Fruit fly (Drosophila melanogaster) whole organism, embryonic: ENCODE measurements around the gene GstO2.

ENCODE experiments used
- Asciz ChIP-seq: fragments of 200-800 bp; sonication (Bioruptor generic); optimal IDR thresholded peaks from 2 replicates; lab custom pipeline; 2017; ENCODE audit warnings: missing biosample characterization, mild to moderate bottlenecking, missing genetic modification characterization, missing genetic modification reagents
- CG10147 ChIP-seq: fragments of 200-800 bp; sonication (Bioruptor generic); optimal IDR thresholded peaks from 2 replicates; lab custom pipeline; 2019; ENCODE audit warnings: missing biosample characterization, mild to moderate bottlenecking, missing genetic modification characterization, moderate library complexity
- CG11456 ChIP-seq: fragments of 200-800 bp; sonication (Bioruptor generic); IDR thresholded peaks from 3 replicates; pipeline ENCODE4 v1.3.6; 2022; ENCODE audit warnings: missing biosample characterization, missing genetic modification characterization
- CG12155 ChIP-seq: fragments of 200-800 bp; sonication (Bioruptor generic); optimal IDR thresholded peaks from 3 replicates; lab custom pipeline; 2016; ENCODE audit warnings: missing biosample characterization, missing genetic modification characterization
- CG12942 ChIP-seq: fragments of 200-800 bp; sonication (Bioruptor generic); optimal IDR thresholded peaks from 3 replicates; lab custom pipeline; 2016; ENCODE audit warnings: missing biosample characterization, missing genetic modification characterization
- CG15073 ChIP-seq: fragments of 200-800 bp; sonication (Bioruptor generic); optimal IDR thresholded peaks from 2 replicates; lab custom pipeline; 2016; ENCODE audit warnings: missing biosample characterization, missing genetic modification characterization
- CG16863 ChIP-seq: fragments of 200-800 bp; sonication (Bioruptor generic); optimal IDR thresholded peaks from 3 replicates; lab custom pipeline; 2016; ENCODE audit warnings: missing biosample characterization, missing genetic modification characterization
- CG17361 ChIP-seq: fragments of 200-800 bp; sonication (Bioruptor generic); IDR thresholded peaks from 3 replicates; pipeline ENCODE4 v1.3.6; 2022; ENCODE audit warnings: missing biosample characterization, missing genetic modification characterization
- CG2120 ChIP-seq: fragments of 200-800 bp; sonication (Bioruptor generic); optimal IDR thresholded peaks from 3 replicates; lab custom pipeline; 2016; ENCODE audit warnings: missing biosample characterization, missing genetic modification characterization
- CG2202 ChIP-seq: fragments of 200-800 bp; sonication (Bioruptor generic); optimal IDR thresholded peaks from 2 replicates; lab custom pipeline; 2018; ENCODE audit warnings: missing biosample characterization, mild to moderate bottlenecking, missing genetic modification characterization
- CG30403 ChIP-seq: fragments of 200-800 bp; sonication (Bioruptor generic); optimal IDR thresholded peaks from 3 replicates; lab custom pipeline; 2016; ENCODE audit warnings: missing biosample characterization, missing genetic modification characterization
- CG31365 ChIP-seq: fragments of 200-800 bp; sonication (Bioruptor generic); optimal IDR thresholded peaks from 2 replicates; lab custom pipeline; 2018; ENCODE audit warnings: missing biosample characterization, mild to moderate bottlenecking, missing genetic modification characterization
- CG3407 ChIP-seq: fragments of 200-800 bp; sonication (Bioruptor generic); optimal IDR thresholded peaks from 2 replicates; lab custom pipeline; 2018; ENCODE audit warnings: missing biosample characterization, mild to moderate bottlenecking, missing genetic modification characterization
- CG7928 ChIP-seq: fragments of 200-800 bp; sonication (Bioruptor generic); optimal IDR thresholded peaks from 2 replicates; lab custom pipeline; 2017; ENCODE audit warnings: missing biosample characterization, mild to moderate bottlenecking, missing genetic modification characterization
- CG7987 ChIP-seq: fragments of 200-800 bp; sonication (Bioruptor generic); optimal IDR thresholded peaks from 2 replicates; lab custom pipeline; 2018; ENCODE audit warnings: missing biosample characterization, mild to moderate bottlenecking, missing genetic modification characterization, moderate library complexity
- CG9727 ChIP-seq: fragments of 200-800 bp; sonication (Bioruptor generic); optimal IDR thresholded peaks from 3 replicates; lab custom pipeline; 2017; ENCODE audit warnings: missing biosample characterization, mild to moderate bottlenecking, missing genetic modification characterization
- CG9876 ChIP-seq: fragments of 200-800 bp; sonication (Bioruptor generic); optimal IDR thresholded peaks from 2 replicates; lab custom pipeline; 2016; ENCODE audit warnings: missing biosample characterization, missing genetic modification characterization
- CHES-1-like ChIP-seq: fragments of 200-800 bp; sonication (Bioruptor generic); optimal IDR thresholded peaks from 2 replicates; lab custom pipeline; 2016; ENCODE audit warnings: missing biosample characterization, missing genetic modification characterization
- CoRest ChIP-seq: fragments of 200-800 bp; sonication (Bioruptor generic); optimal IDR thresholded peaks from 3 replicates; lab custom pipeline; 2018; ENCODE audit warnings: missing biosample characterization, mild to moderate bottlenecking, missing genetic modification characterization, moderate library complexity
- Elba2 ChIP-seq: fragments of 200-800 bp; sonication (Bioruptor generic); optimal IDR thresholded peaks from 3 replicates; lab custom pipeline; 2016; ENCODE audit warnings: missing biosample characterization, missing genetic modification characterization
- HLHmδ ChIP-seq: fragments of 200-800 bp; sonication (Bioruptor generic); optimal IDR thresholded peaks from 2 replicates; lab custom pipeline; 2018; ENCODE audit warnings: missing biosample characterization, mild to moderate bottlenecking, missing genetic modification characterization, moderate library complexity
- HmgZ ChIP-seq: fragments of 200-800 bp; sonication (Bioruptor generic); optimal IDR thresholded peaks from 2 replicates; lab custom pipeline; 2018; ENCODE audit warnings: missing biosample characterization, mild to moderate bottlenecking, missing genetic modification characterization
- Jarid2 ChIP-seq: fragments of 200-800 bp; sonication (Bioruptor generic); optimal IDR thresholded peaks from 3 replicates; lab custom pipeline; 2017; ENCODE audit warnings: mild to moderate bottlenecking, missing biosample characterization, missing genetic modification reagents, missing genetic modification characterization
- Med ChIP-seq: fragments of 200-800 bp; sonication (Bioruptor generic); peaks from one replicate; lab custom pipeline; 2016; ENCODE audit warnings: missing biosample characterization, missing genetic modification characterization, mild to moderate bottlenecking, inconsistent platforms, moderate library complexity
- Neu2 ChIP-seq: fragments of 200-800 bp; sonication (Bioruptor generic); optimal IDR thresholded peaks from 3 replicates; lab custom pipeline; 2016; ENCODE audit warnings: missing biosample characterization, missing genetic modification characterization, borderline replicate concordance
- Nf-YB ChIP-seq: fragments of 200-800 bp; sonication (Bioruptor generic); optimal IDR thresholded peaks from 3 replicates; lab custom pipeline; 2019; ENCODE audit warnings: missing biosample characterization, mild to moderate bottlenecking, missing genetic modification characterization, moderate library complexity
- Optix ChIP-seq: fragments of 200-800 bp; sonication (Bioruptor generic); IDR thresholded peaks from 3 replicates; pipeline ENCODE4 v1.3.6; 2022; ENCODE audit warnings: missing biosample characterization, missing genetic modification characterization
- Side ChIP-seq: fragments of 200-800 bp; sonication (Bioruptor generic); optimal IDR thresholded peaks from 2 replicates; lab custom pipeline; 2016; ENCODE audit warnings: missing biosample characterization, missing genetic modification characterization
- Stat92E ChIP-seq, 3 experiments: fragments of >200 bp in 2 of 3; fragments of 200-800 bp in 1 of 3; sonication (Bioruptor generic) in 1 of 3; optimal IDR thresholded peaks; 2 replicates each; lab custom pipeline; 2017 to 2019; ENCODE audit warnings: missing biosample characterization in 3 of 3, missing genetic modification characterization in 3 of 3, mild to moderate bottlenecking in 1 of 3, moderate library complexity in 1 of 3
- Taf1 ChIP-seq: fragments of 200-800 bp; sonication (Bioruptor generic); IDR thresholded peaks from 2 replicates; pipeline ENCODE4 v1.3.6; 2022; ENCODE audit warnings: missing biosample characterization, missing genetic modification characterization
- al ChIP-seq: fragments of 200-800 bp; sonication (Bioruptor generic); IDR thresholded peaks from 2 replicates; pipeline ENCODE4 v1.3.6; 2022; ENCODE audit warnings: missing biosample characterization, missing genetic modification characterization
- bsh ChIP-seq, 2 experiments: fragments of 200-800 bp; sonication (Bioruptor generic); optimal IDR thresholded peaks; 2 replicates each; lab custom pipeline; 2017 to 2018; ENCODE audit warnings: mild to moderate bottlenecking in 2 of 2, missing biosample characterization in 2 of 2, missing genetic modification characterization in 2 of 2, moderate library complexity in 1 of 2
- dati ChIP-seq: fragments of 200-800 bp; sonication (Bioruptor generic); IDR thresholded peaks from 2 replicates; pipeline ENCODE4 v1.3.6; 2022; ENCODE audit warnings: missing biosample characterization, missing genetic modification characterization
- dmrt11E ChIP-seq: fragments of 200-800 bp; sonication (Bioruptor generic); optimal IDR thresholded peaks from 3 replicates; lab custom pipeline; 2018; ENCODE audit warnings: missing biosample characterization, mild to moderate bottlenecking, missing genetic modification characterization, moderate library complexity
- fd64A ChIP-seq: fragments of 200-800 bp; sonication (Bioruptor generic); optimal IDR thresholded peaks from 3 replicates; lab custom pipeline; 2018; ENCODE audit warnings: missing biosample characterization, mild to moderate bottlenecking, missing genetic modification characterization
- gem ChIP-seq: fragments of 200-800 bp; sonication (Bioruptor generic); optimal IDR thresholded peaks from 2 replicates; lab custom pipeline; 2019; ENCODE audit warnings: missing biosample characterization, mild to moderate bottlenecking, missing genetic modification characterization, moderate library complexity
- gsb ChIP-seq: fragments of 200-800 bp; sonication (Bioruptor generic); IDR thresholded peaks from 2 replicates; pipeline ENCODE4 v1.3.6; 2022; ENCODE audit warnings: missing biosample characterization, missing genetic modification characterization
- hth ChIP-seq: fragments of >200 bp; optimal IDR thresholded peaks from 2 replicates; lab custom pipeline; 2017; ENCODE audit warnings: inconsistent platforms
- inv ChIP-seq: fragments of 200-800 bp; sonication (Bioruptor generic); IDR thresholded peaks from 2 replicates; pipeline ENCODE4 v1.3.6; 2022; ENCODE audit warnings: missing biosample characterization, missing genetic modification characterization; ENCODE audit not compliant: partially characterized antibody
- otp ChIP-seq: fragments of 200-800 bp; sonication (Bioruptor generic); IDR thresholded peaks from 3 replicates; pipeline ENCODE4, ENCODE4 v1.3.6; 2022; ENCODE audit warnings: missing biosample characterization, missing genetic modification characterization
- peb ChIP-seq: fragments of 200-800 bp; sonication (Bioruptor generic); IDR thresholded peaks from 2 replicates; pipeline ENCODE4 v1.3.6; 2022; ENCODE audit warnings: missing biosample characterization, missing genetic modification characterization
- pita ChIP-seq: fragments of 200-800 bp; sonication (Bioruptor generic); optimal IDR thresholded peaks from 2 replicates; lab custom pipeline; 2017; ENCODE audit warnings: missing biosample characterization, mild to moderate bottlenecking, missing genetic modification characterization
- pum ChIP-seq: fragments of 200-800 bp; sonication (Bioruptor generic); optimal IDR thresholded peaks from 2 replicates; lab custom pipeline; 2016; ENCODE audit warnings: missing biosample characterization, missing genetic modification characterization
- repo ChIP-seq: fragments of 200-800 bp; sonication (Bioruptor generic); optimal IDR thresholded peaks from 2 replicates; lab custom pipeline; 2016; ENCODE audit warnings: missing biosample characterization, missing genetic modification characterization
- sim ChIP-seq: fragments of 200-800 bp; sonication (Bioruptor generic); IDR thresholded peaks from 2 replicates; pipeline ENCODE4 v1.3.6; 2022; ENCODE audit warnings: missing biosample characterization, missing genetic modification characterization
- sr ChIP-seq: fragments of 200-800 bp; sonication (Bioruptor generic); IDR thresholded peaks from 3 replicates; pipeline ENCODE4 v1.3.6; 2022; ENCODE audit warnings: missing biosample characterization, missing genetic modification characterization
- sug ChIP-seq: fragments of 200-800 bp; optimal IDR thresholded peaks from 2 replicates; lab custom pipeline; 2019; ENCODE audit warnings: missing biosample characterization, mild to moderate bottlenecking, missing genetic modification characterization, moderate library complexity
- tap ChIP-seq: fragments of 200-800 bp; optimal IDR thresholded peaks from 3 replicates; lab custom pipeline; 2019; ENCODE audit warnings: missing biosample characterization, mild to moderate bottlenecking, missing genetic modification characterization, moderate library complexity
- unc-4 ChIP-seq: fragments of 200-800 bp; sonication (Bioruptor generic); IDR thresholded peaks from 2 replicates; pipeline ENCODE4 v1.3.6; 2022; ENCODE audit warnings: missing biosample characterization, missing genetic modification characterization; ENCODE audit not compliant: partially characterized antibody

Gene GstO2

dm6 chr3L:8524816-8525625 lies 1.7 kb upstream of the GstO2 start, which contains the start of the genes GstO1 and foi (continued):
- TF ChIP-seq CG31365 (tag; lab: Kevin White, UChicago) (no peak), hth (lab: Kevin White, UChicago) (no peak), sim (no peak), tap (tag; lab: Kevin White, UChicago) (no peak), CG10147 (GFP tag; lab: Kevin White, UChicago) (peak; percentile 6), Med (GFP tag; lab: Kevin White, UChicago) (peak; percentile 83), Taf1 (no peak), CG17361 (peak; percentile 55; the same call in 1 of the 3 replicates), bsh (GFP tag; optimal IDR thresholded peaks at IDR 0.05; lab: Kevin White, UChicago) (no peak), Neu2 (no peak), CG3407 (GFP tag; lab: Kevin White, UChicago) (no peak), CG16863 (GFP tag; lab: Kevin White, UChicago) (no peak), Optix (GFP tag; lab: Robert Waterston, UW) (no peak), al (GFP tag; lab: Robert Waterston, UW) (no peak), fd64A (GFP tag; lab: Kevin White, UChicago) (no peak), peb (GFP tag; lab: Robert Waterston, UW) (no peak), CG12942 (GFP tag; lab: Kevin White, UChicago) (no peak), unc-4 (peak; percentile 95), pum (no peak), CHES-1-like (GFP tag; lab: Kevin White, UChicago) (peak; percentile 14), inv (peak; percentile 97), pita (GFP tag; lab: Kevin White, UChicago) (no peak), CG9727 (GFP tag; lab: Kevin White, UChicago) (peak; percentile 11), repo (GFP tag; lab: Kevin White, UChicago) (no peak), gsb (GFP tag; lab: Robert Waterston, UW) (no peak), CG11456 (GFP tag; lab: Robert Waterston, UW) (no peak), sug (peak; percentile 55), CoRest (peak; percentile 57), Side (GFP tag; lab: Kevin White, UChicago) (no peak), CG30403 (GFP tag; lab: Kevin White, UChicago) (peak; percentile 39), dmrt11E (no peak), gem (peak; percentile 24), CG9876 (GFP tag; lab: Kevin White, UChicago) (no peak), HLHmδ (GFP tag; lab: Kevin White, UChicago) (peak; percentile 24), dati (GFP tag; lab: Robert Waterston, UW) (no peak), CG2120 (peak; percentile 56), otp (GFP tag; lab: Robert Waterston, UW) (0 out of 3 replicates have a peak, but pooled peaks have one; percentile 27), CG15073 (no peak), HmgZ (tag; lab: Kevin White, UChicago) (peak; percentile 58), CG7928 (no peak), CG12155 (peak; percentile 29), CG7987 (GFP tag; lab: Kevin White, UChicago) (no peak), Nf-YB (no peak), Elba2 (GFP tag; lab: Kevin White, UChicago) (no peak), CG2202 (tag; lab: Kevin White, UChicago) (no peak), sr (GFP tag; lab: Robert Waterston, UW) (no peak), Asciz (GFP tag; lab: Kevin White, UChicago) (no peak), Jarid2 (peak; percentile 66), Stat92E (GFP tag; optimal IDR thresholded peaks at IDR 0.05; lab: Kevin White, UChicago) (no peak)
